Fruit fly (Drosophila melanogaster): ENCODE data around the gene CG18081.
A peak's percentile ranks its signal among the peaks of the same experiment; 100 is the strongest.

Gene CG18081

DNA sequence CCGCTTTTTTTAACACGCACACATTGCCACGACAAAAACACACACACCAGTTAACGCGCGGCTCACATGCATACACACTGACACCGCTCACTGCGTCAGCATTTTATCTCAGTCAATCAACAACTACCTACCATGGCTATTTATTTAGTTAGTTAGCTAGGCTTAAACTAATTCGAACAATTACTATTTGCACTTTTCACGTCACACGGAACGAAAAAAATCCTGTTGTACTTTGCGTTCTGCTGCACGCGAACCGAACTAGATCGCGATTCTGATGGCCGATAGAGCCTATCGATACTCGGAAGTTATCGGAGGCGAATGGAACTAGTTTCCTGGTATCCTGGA, 19.1 kb downstream of the CG18081 start, which contains the start of gene fwe:
Gene fwe (minus strand): TSS at position 268 of the 345 bp plus-strand sequence.
- TF ChIP-seq CG17801 (GFP tag; optimal IDR thresholded peaks at IDR 0.05; ENCODE audit: partially characterized antibody), result no peak

- TF ChIP-seq CG17801 (GFP tag; optimal IDR thresholded peaks at IDR 0.05; ENCODE audit: partially characterized antibody), result peak; percentile 1
Observed at dm6 chr3L:15815353-15816142, 19.6 kb downstream of the CG18081 start.

DNA sequence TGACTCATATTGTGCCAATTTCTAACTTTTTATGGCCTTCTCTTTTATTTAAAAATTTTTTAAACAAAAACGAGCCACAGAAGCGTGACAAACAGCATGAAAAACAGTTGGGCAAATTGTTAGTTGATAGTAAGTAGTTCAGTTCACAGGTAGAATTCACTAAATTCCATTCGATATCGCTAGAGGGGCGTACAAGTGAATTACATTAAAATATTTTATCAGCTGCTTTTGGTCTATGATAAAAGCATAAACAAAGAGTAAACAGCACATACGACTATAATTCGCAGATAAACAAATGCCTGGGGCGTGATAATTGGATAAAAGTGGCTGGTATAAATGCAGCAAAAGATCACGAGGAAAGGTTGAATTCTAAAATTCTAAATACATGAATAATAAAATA, 21.2 kb downstream of the CG18081 start:
- TF ChIP-seq CG17801 (GFP tag; optimal IDR thresholded peaks at IDR 0.05; ENCODE audit: partially characterized antibody), result no peak

- TF ChIP-seq CG17801 (GFP tag; optimal IDR thresholded peaks at IDR 0.05; ENCODE audit: partially characterized antibody), result no peak
Observed at dm6 chr3L:15809768-15810167, 25.4 kb downstream of the CG18081 start.

DNA sequence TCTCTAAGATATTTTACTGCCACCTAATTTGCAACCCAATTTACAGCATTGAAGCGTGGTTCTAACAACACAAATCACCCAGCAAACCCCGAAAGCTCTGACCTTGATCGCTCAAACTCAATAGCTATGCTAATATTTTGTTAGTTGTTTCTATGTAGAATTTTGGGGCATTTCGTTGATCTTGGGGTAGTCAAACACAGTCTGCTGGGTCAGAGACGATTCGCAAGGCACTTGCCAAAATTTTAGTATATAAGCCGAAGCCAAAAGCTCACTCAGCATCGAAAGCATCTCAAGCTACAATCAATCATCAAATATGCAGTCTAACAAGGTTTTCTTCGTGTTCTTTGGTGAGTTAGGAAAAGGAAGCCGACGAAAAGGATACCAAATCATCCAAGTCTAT, 26.0 kb downstream of the CG18081 start, which contains the start of gene CG13445:
Gene CG13445 (plus strand): TSS at position 301 of the 400 bp plus-strand sequence.
- TF ChIP-seq CG17801 (GFP tag; optimal IDR thresholded peaks at IDR 0.05; ENCODE audit: partially characterized antibody), result no peak

DNA sequence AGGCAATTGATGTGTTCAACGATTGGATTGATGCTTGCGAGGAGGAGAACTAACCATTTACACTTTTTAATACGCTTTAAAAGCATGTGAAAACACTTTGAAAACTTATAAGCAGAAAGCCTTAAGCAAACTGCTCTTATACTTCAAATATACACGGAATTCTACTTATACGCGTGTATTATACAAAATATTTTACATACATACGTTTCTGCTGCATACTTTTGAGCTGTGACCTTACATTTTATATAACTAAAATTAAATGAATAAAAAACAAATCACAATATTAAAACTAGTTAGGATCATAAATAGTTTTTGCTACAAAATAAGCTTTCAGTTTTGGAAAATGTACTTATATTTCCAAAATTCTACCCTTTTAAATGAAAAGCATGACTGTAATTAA, 26.5 kb downstream of the CG18081 start:
- TF ChIP-seq CG17801 (GFP tag; optimal IDR thresholded peaks at IDR 0.05; ENCODE audit: partially characterized antibody), result no peak

dm6 chr3L:15808022-15808421, 27.2 kb downstream of the CG18081 start, which contains the start of gene CG6244:
CG6244 (plus strand) TSS chr3L:15808322.
- TF ChIP-seq CG17801 (GFP tag; optimal IDR thresholded peaks at IDR 0.05; ENCODE audit: partially characterized antibody), result no peak

dm6 chr3L:15802655-15803054, 32.5 kb downstream of the CG18081 start:
- no peak for TF ChIP-seq CG17801 (GFP tag; optimal IDR thresholded peaks at IDR 0.05; ENCODE audit: partially characterized antibody)

- TF ChIP-seq CG17801 (GFP tag; optimal IDR thresholded peaks at IDR 0.05; ENCODE audit: partially characterized antibody), result no peak
Observed at dm6 chr3L:15802117-15802516, 33.1 kb downstream of the CG18081 start.

- TF ChIP-seq CG17801 (GFP tag; optimal IDR thresholded peaks at IDR 0.05; ENCODE audit: partially characterized antibody), result no peak
Observed at dm6 chr3L:15794311-15794710, 40.9 kb downstream of the CG18081 start.

DNA sequence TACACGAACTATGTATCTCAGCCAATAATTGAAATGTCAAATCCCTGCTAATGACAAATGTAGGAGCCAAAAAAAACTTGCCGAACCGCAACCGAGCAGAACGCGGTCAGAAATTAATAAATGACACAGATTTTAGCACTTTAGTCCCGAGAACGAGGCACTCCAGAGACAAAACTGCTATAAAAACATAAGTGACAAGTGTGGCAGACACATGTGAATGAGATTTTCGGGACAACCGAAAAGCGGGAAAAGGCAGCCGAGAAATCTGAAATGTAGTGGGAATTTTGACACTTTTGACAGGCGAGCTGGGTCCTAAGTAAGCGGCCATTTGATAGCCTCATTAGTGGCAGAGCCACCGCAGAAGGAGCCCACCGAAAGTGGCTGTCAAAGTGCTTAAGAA, 44.1 kb downstream of the CG18081 start:
- TF ChIP-seq CG17801 (GFP tag; optimal IDR thresholded peaks at IDR 0.05; ENCODE audit: partially characterized antibody), result no peak

DNA sequence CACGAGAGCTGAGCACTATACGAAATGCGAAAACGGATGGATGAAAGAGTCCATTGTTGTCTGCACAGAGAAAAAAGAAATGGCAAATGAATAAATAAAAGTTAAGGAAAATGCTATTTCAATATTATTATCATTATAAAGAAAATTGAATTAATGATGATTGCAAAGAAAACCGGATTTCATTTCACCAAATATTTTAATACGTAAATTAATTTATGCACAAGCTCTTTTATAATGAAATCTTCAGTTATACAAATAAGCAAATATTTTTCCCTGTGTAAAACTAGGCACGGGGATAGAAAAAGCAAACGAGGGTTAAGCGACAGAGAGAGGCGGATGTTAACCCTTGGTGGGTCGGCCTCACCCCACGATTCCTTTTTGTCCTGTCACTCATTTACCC, 47.8 kb downstream of the CG18081 start:
- no peak for TF ChIP-seq CG17801 (GFP tag; optimal IDR thresholded peaks at IDR 0.05; ENCODE audit: partially characterized antibody)

DNA sequence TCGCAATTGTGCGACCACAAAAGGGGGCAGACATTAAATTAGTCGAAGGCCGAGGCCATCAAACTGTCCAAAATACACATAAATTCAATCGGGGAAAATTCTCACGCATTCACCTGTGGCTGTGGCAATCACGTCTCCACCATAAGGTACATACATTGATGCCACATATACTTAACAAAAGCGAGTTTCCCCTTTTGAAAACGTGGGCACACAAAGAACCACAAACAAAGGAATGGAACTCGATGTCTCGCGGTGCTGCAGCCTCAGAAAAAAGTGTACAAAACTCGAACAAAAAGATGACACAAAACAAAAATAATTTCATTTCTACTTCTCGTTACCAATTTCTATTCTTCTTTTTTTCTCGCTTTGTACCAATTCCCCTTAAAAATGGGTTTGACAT, 49.8 kb downstream of the CG18081 start:
- TF ChIP-seq CG17801 (GFP tag; optimal IDR thresholded peaks at IDR 0.05; ENCODE audit: partially characterized antibody), result no peak

Data from ovary, adult (tissue).